Fruit fly (Drosophila melanogaster) whole organism, embryonic: Measurements from ENCODE around the gene Ms.

ENCODE experiments used
- CG10366 ChIP-seq: fragments of 200-800 bp; sonication (Bioruptor generic); IDR thresholded peaks from 2 replicates; pipeline ENCODE4 v1.3.6; 2022; ENCODE audit warnings: missing biosample characterization, missing genetic modification characterization
- CG11093 ChIP-seq: fragments of 200-800 bp; sonication (Bioruptor generic); IDR thresholded peaks from 3 replicates; pipeline ENCODE4 v1.3.6; 2022; ENCODE audit warnings: missing biosample characterization, missing genetic modification characterization
- CG13296 ChIP-seq: fragments of 200-800 bp; sonication (Bioruptor generic); optimal IDR thresholded peaks from 3 replicates; lab custom pipeline; 2018; ENCODE audit warnings: missing biosample characterization, mild to moderate bottlenecking, missing genetic modification characterization
- CG14050 ChIP-seq: fragments of 200-800 bp; sonication (Bioruptor generic); IDR thresholded peaks from 3 replicates; pipeline ENCODE4 v1.3.6; 2022; ENCODE audit warnings: missing biosample characterization, missing genetic modification characterization
- CG14667 ChIP-seq: fragments of 200-800 bp; sonication (Bioruptor generic); IDR thresholded peaks from 2 replicates; pipeline ENCODE4 v1.3.6; 2022; ENCODE audit warnings: missing biosample characterization, missing genetic modification characterization
- CG16815 ChIP-seq: fragments of 200-800 bp; sonication (Bioruptor generic); optimal IDR thresholded peaks from 3 replicates; lab custom pipeline; 2017; ENCODE audit warnings: missing biosample characterization, mild to moderate bottlenecking, missing genetic modification characterization
- CG30431 ChIP-seq: fragments of 200-800 bp; sonication (Bioruptor generic); optimal IDR thresholded peaks from 2 replicates; lab custom pipeline; 2017; ENCODE audit warnings: missing biosample characterization, missing genetic modification characterization
- CG31365 ChIP-seq: fragments of 200-800 bp; sonication (Bioruptor generic); optimal IDR thresholded peaks from 2 replicates; lab custom pipeline; 2018; ENCODE audit warnings: missing biosample characterization, mild to moderate bottlenecking, missing genetic modification characterization
- CG34224 ChIP-seq: fragments of 200-800 bp; sonication (Bioruptor generic); IDR thresholded peaks from 3 replicates; pipeline ENCODE4 v1.3.6; 2022; ENCODE audit warnings: missing biosample characterization, missing genetic modification characterization; ENCODE audit not compliant: partially characterized antibody
- CG34376 ChIP-seq: fragments of 200-800 bp; sonication (Bioruptor generic); optimal IDR thresholded peaks from 2 replicates; lab custom pipeline; 2018; ENCODE audit warnings: missing biosample characterization, mild to moderate bottlenecking, missing genetic modification characterization
- CG3847 ChIP-seq: fragments of 200-800 bp; sonication (Bioruptor generic); IDR thresholded peaks from 2 replicates; pipeline ENCODE4 v1.3.6; 2022; ENCODE audit warnings: missing biosample characterization, missing genetic modification characterization
- CG4360 ChIP-seq: fragments of 200-800 bp; sonication (Bioruptor generic); IDR thresholded peaks from 2 replicates; pipeline ENCODE4 v1.3.6; 2022; ENCODE audit warnings: missing biosample characterization, missing genetic modification characterization
- CG4617 ChIP-seq: fragments of 200-800 bp; sonication (Bioruptor generic); optimal IDR thresholded peaks from 3 replicates; lab custom pipeline; 2016; ENCODE audit warnings: missing biosample characterization, missing genetic modification characterization, borderline replicate concordance
- CG5245 ChIP-seq: fragments of 200-800 bp; sonication (Bioruptor generic); optimal IDR thresholded peaks from 3 replicates; lab custom pipeline; 2016; ENCODE audit warnings: missing biosample characterization, missing genetic modification characterization
- CG6765 ChIP-seq: fragments of 200-800 bp; sonication (Bioruptor generic); optimal IDR thresholded peaks from 3 replicates; lab custom pipeline; 2017; ENCODE audit warnings: missing biosample characterization, mild to moderate bottlenecking, missing genetic modification characterization
- CG8765 ChIP-seq: fragments of 200-800 bp; sonication (Bioruptor generic); IDR thresholded peaks from 2 replicates; pipeline ENCODE4 v1.3.6; 2022; ENCODE audit warnings: missing biosample characterization, missing genetic modification characterization
- CG8924 ChIP-seq: fragments of 200-800 bp; optimal IDR thresholded peaks from 3 replicates; lab custom pipeline; 2019; ENCODE audit warnings: missing biosample characterization, mild to moderate bottlenecking, missing genetic modification characterization, moderate library complexity
- CG9215 ChIP-seq: fragments of 200-800 bp; sonication (Bioruptor generic); IDR thresholded peaks from 2 replicates; pipeline ENCODE4 v1.3.6; 2022; ENCODE audit warnings: missing biosample characterization, missing genetic modification characterization
- Chrac-16 ChIP-seq: fragments of 200-800 bp; sonication (Bioruptor generic); optimal IDR thresholded peaks from 3 replicates; lab custom pipeline; 2016; ENCODE audit warnings: missing biosample characterization, missing genetic modification characterization
- CrebB ChIP-seq: fragments of 200-800 bp; sonication (Bioruptor generic); optimal IDR thresholded peaks from 3 replicates; lab custom pipeline; 2018; ENCODE audit warnings: missing biosample characterization, mild to moderate bottlenecking, missing genetic modification characterization
- Dek ChIP-seq: fragments of 200-800 bp; sonication (Bioruptor generic); optimal IDR thresholded peaks from 3 replicates; lab custom pipeline; 2019; ENCODE audit warnings: missing biosample characterization, mild to moderate bottlenecking, missing genetic modification characterization, moderate library complexity
- Dref ChIP-seq: fragments of 200-800 bp; sonication (Bioruptor generic); IDR thresholded peaks from 2 replicates; pipeline ENCODE4 v1.3.6; 2022; ENCODE audit warnings: missing biosample characterization, missing genetic modification characterization
- E2f2 ChIP-seq: fragments of 200-800 bp; sonication (Bioruptor generic); IDR thresholded peaks from 2 replicates; pipeline ENCODE4 v1.3.6; 2022; ENCODE audit warnings: missing biosample characterization, missing genetic modification characterization
- Fer3 ChIP-seq: fragments of 200-800 bp; sonication (Bioruptor generic); optimal IDR thresholded peaks from 2 replicates; lab custom pipeline; 2018; ENCODE audit warnings: missing biosample characterization, mild to moderate bottlenecking, missing genetic modification characterization, moderate library complexity
- Gsc ChIP-seq: fragments of 200-800 bp; sonication (Bioruptor generic); IDR thresholded peaks from 2 replicates; pipeline ENCODE4 v1.3.6; 2022; ENCODE audit warnings: missing biosample characterization, missing genetic modification characterization
- MBD-R2 ChIP-seq: fragments of 200-800 bp; sonication (Bioruptor generic); IDR thresholded peaks from 2 replicates; pipeline ENCODE4 v1.3.6; 2022; ENCODE audit warnings: missing biosample characterization, missing genetic modification characterization
- Myb ChIP-seq: fragments of 200-800 bp; sonication (Bioruptor generic); optimal IDR thresholded peaks from 2 replicates; lab custom pipeline; 2016; ENCODE audit warnings: missing biosample characterization, missing genetic modification characterization
- NC2β ChIP-seq: fragments of 200-800 bp; sonication (Bioruptor generic); optimal IDR thresholded peaks from 2 replicates; lab custom pipeline; 2016; ENCODE audit warnings: missing biosample characterization, missing genetic modification characterization
- Nf-YB ChIP-seq: fragments of 200-800 bp; sonication (Bioruptor generic); optimal IDR thresholded peaks from 3 replicates; lab custom pipeline; 2019; ENCODE audit warnings: missing biosample characterization, mild to moderate bottlenecking, missing genetic modification characterization, moderate library complexity
- Sox102F ChIP-seq: fragments of 200-800 bp; sonication (Bioruptor generic); optimal IDR thresholded peaks from 2 replicates; lab custom pipeline; 2018; ENCODE audit warnings: missing biosample characterization, mild to moderate bottlenecking, missing genetic modification characterization, moderate library complexity
- Spps ChIP-seq: fragments of 200-800 bp; sonication (Bioruptor generic); optimal IDR thresholded peaks from 2 replicates; lab custom pipeline; 2018; ENCODE audit warnings: missing biosample characterization, mild to moderate bottlenecking, missing genetic modification characterization
- az2 ChIP-seq: fragments of 200-800 bp; sonication (Bioruptor generic); optimal IDR thresholded peaks from 3 replicates; lab custom pipeline; 2016; ENCODE audit warnings: missing biosample characterization, missing genetic modification characterization
- crc ChIP-seq: fragments of 200-800 bp; sonication (Bioruptor generic); optimal IDR thresholded peaks from 2 replicates; lab custom pipeline; 2016; ENCODE audit warnings: missing biosample characterization, missing genetic modification characterization
- da ChIP-seq: fragments of 200-800 bp; sonication (Bioruptor generic); optimal IDR thresholded peaks from 2 replicates; lab custom pipeline; 2016; ENCODE audit warnings: missing biosample characterization, missing genetic modification characterization
- ewg ChIP-seq: fragments of 200-800 bp; sonication (Bioruptor generic); optimal IDR thresholded peaks from 3 replicates; lab custom pipeline; 2017; ENCODE audit warnings: mild to moderate bottlenecking, missing biosample characterization, missing genetic modification reagents, missing genetic modification characterization
- fru ChIP-seq: fragments of >200 bp; optimal IDR thresholded peaks from 2 replicates; lab custom pipeline; 2017
- gt ChIP-seq: fragments of 200-800 bp; sonication (Bioruptor generic); IDR thresholded peaks from 2 replicates; pipeline ENCODE4 v1.3.6; 2022; ENCODE audit warnings: missing biosample characterization, missing genetic modification characterization
- lilli ChIP-seq: fragments of 200-800 bp; sonication (Bioruptor generic); optimal IDR thresholded peaks from 3 replicates; lab custom pipeline; 2016; ENCODE audit warnings: missing biosample characterization, missing genetic modification characterization
- lov ChIP-seq, 2 experiments: fragments of 200-800 bp in 1 of 2; fragments of >200 bp in 1 of 2; sonication (Bioruptor generic) in 1 of 2; IDR thresholded peaks in 1 of 2; optimal IDR thresholded peaks in 1 of 2; 2 replicates in 1 of 2; 3 replicates in 1 of 2; pipeline versions ENCODE4 v1.3.6 to Lab custom; 2017 to 2022; ENCODE audit warnings: missing biosample characterization in 1 of 2, missing genetic modification characterization in 1 of 2
- oc ChIP-seq: fragments of 200-800 bp; sonication (Bioruptor generic); optimal IDR thresholded peaks from 2 replicates; lab custom pipeline; 2018; ENCODE audit warnings: missing biosample characterization, mild to moderate bottlenecking, missing genetic modification characterization, moderate library complexity
- pan ChIP-seq, 4 experiments: fragments of >200 bp in 3 of 4; fragments of 200-800 bp in 1 of 4; sonication (Bioruptor generic) in 1 of 4; optimal IDR thresholded peaks in 3 of 4; IDR thresholded peaks in 1 of 4; 2 replicates each; pipeline versions ENCODE4 v1.3.6 to Lab custom; 2017 to 2022; ENCODE audit warnings: missing biosample characterization in 2 of 4, missing genetic modification characterization in 2 of 4, mixed read lengths in 1 of 4
- pb ChIP-seq: fragments of 200-800 bp; sonication (Bioruptor generic); optimal IDR thresholded peaks from 3 replicates; lab custom pipeline; 2016; ENCODE audit warnings: missing biosample characterization, missing genetic modification characterization
- pita ChIP-seq: fragments of 200-800 bp; sonication (Bioruptor generic); optimal IDR thresholded peaks from 2 replicates; lab custom pipeline; 2017; ENCODE audit warnings: missing biosample characterization, mild to moderate bottlenecking, missing genetic modification characterization
- pum ChIP-seq: fragments of 200-800 bp; sonication (Bioruptor generic); optimal IDR thresholded peaks from 2 replicates; lab custom pipeline; 2016; ENCODE audit warnings: missing biosample characterization, missing genetic modification characterization
- run ChIP-seq: fragments of 200-800 bp; sonication (Bioruptor generic); optimal IDR thresholded peaks from 3 replicates; lab custom pipeline; 2018; ENCODE audit warnings: missing biosample characterization, mild to moderate bottlenecking, missing genetic modification characterization
- sens ChIP-seq: fragments of 200-800 bp; sonication (Bioruptor generic); peaks from one replicate; lab custom pipeline; 2016; ENCODE audit warnings: missing biosample characterization, missing genetic modification characterization
- sens-2 ChIP-seq: fragments of 200-800 bp; sonication (Bioruptor generic); IDR thresholded peaks from 2 replicates; pipeline ENCODE4 v1.3.6; 2022; ENCODE audit warnings: missing biosample characterization, missing genetic modification characterization
- shn ChIP-seq: fragments of 200-800 bp; sonication (Bioruptor generic); optimal IDR thresholded peaks from 3 replicates; lab custom pipeline; 2016; ENCODE audit warnings: missing biosample characterization, missing genetic modification characterization
- sisA ChIP-seq: fragments of 200-800 bp; sonication (Bioruptor generic); IDR thresholded peaks from 2 replicates; pipeline ENCODE4 v1.3.6; 2022; ENCODE audit warnings: missing biosample characterization, missing genetic modification characterization
- stwl ChIP-seq: fragments of 200-800 bp; sonication (Bioruptor generic); optimal IDR thresholded peaks from 3 replicates; lab custom pipeline; 2018; ENCODE audit warnings: missing biosample characterization, mild to moderate bottlenecking, missing genetic modification characterization, moderate library complexity
- ttk ChIP-seq: fragments of 200-800 bp; sonication (Bioruptor generic); IDR thresholded peaks from 2 replicates; pipeline ENCODE4 v2.1.2; 2022; ENCODE audit warnings: missing biosample characterization, missing genetic modification characterization
- zen2 ChIP-seq: fragments of 200-800 bp; sonication (Bioruptor generic); IDR thresholded peaks from 3 replicates; pipeline ENCODE4 v1.3.6; 2022; ENCODE audit warnings: missing biosample characterization, missing genetic modification characterization; ENCODE audit not compliant: partially characterized antibody

The Ms gene

dm6 chr3R:24359957-24360356 lies 18.6 kb downstream of the Ms start, which contains the start of gene CG18528 (continued):
- TF ChIP-seq CG34224 = no peak
- TF ChIP-seq CG34376 (GFP tag; lab: Kevin White, UChicago) = no peak
- no peak for TF ChIP-seq CG10366 (GFP tag; lab: Robert Waterston, UW)
- TF ChIP-seq Spps = no peak
- TF ChIP-seq CG3847 (GFP tag; lab: Robert Waterston, UW) = no peak
- no peak for TF ChIP-seq pan (optimal IDR thresholded peaks at IDR 0.05; lab: Kevin White, UChicago)
- no peak for TF ChIP-seq pan (GFP tag; optimal IDR thresholded peaks at IDR 0.05 in 1 of 2, IDR thresholded peaks at IDR 0.05 in 1 of 2)
- peak; percentile 73 for TF ChIP-seq sens (GFP tag; lab: Kevin White, UChicago)
- no peak for TF ChIP-seq lov (optimal IDR thresholded peaks at IDR 0.05; lab: Kevin White, UChicago)
- no peak for TF ChIP-seq lov (GFP tag; IDR thresholded peaks at IDR 0.05; lab: Robert Waterston, UW)
- TF ChIP-seq CG14050 (GFP tag; lab: Robert Waterston, UW) = no peak
- no peak for TF ChIP-seq run (tag; lab: Kevin White, UChicago)
- TF ChIP-seq CG16815 (GFP tag; lab: Kevin White, UChicago) = no peak
- no peak for TF ChIP-seq CG5245
- TF ChIP-seq CG6765 (GFP tag; lab: Kevin White, UChicago) = no peak
- no peak for TF ChIP-seq Nf-YB (GFP tag; lab: Kevin White, UChicago)
- no peak for TF ChIP-seq CG9215 (GFP tag; lab: Robert Waterston, UW)
- TF ChIP-seq CG31365 (tag; lab: Kevin White, UChicago) = no peak
- TF ChIP-seq ewg (GFP tag; lab: Kevin White, UChicago) = no peak
- no peak for TF ChIP-seq oc (tag; lab: Kevin White, UChicago)
- TF ChIP-seq CG30431 (GFP tag; lab: Kevin White, UChicago) = no peak
- TF ChIP-seq ttk = no peak
- TF ChIP-seq sens-2 = no peak
- TF ChIP-seq Fer3 = no peak
- no peak for TF ChIP-seq lilli (GFP tag; lab: Kevin White, UChicago)
- TF ChIP-seq CrebB (tag; lab: Kevin White, UChicago) = no peak
- no peak for TF ChIP-seq CG13296 (GFP tag; lab: Kevin White, UChicago)
- no peak for TF ChIP-seq fru (lab: Kevin White, UChicago)
- TF ChIP-seq Dek (tag; lab: Kevin White, UChicago) = no peak
- no peak for TF ChIP-seq gt (GFP tag; lab: Robert Waterston, UW)
- no peak for TF ChIP-seq crc (GFP tag; lab: Kevin White, UChicago)
- no peak for TF ChIP-seq NC2β (GFP tag; lab: Kevin White, UChicago)
- no peak for TF ChIP-seq zen2 (GFP tag; lab: Robert Waterston, UW)
- peak; percentile 24 for TF ChIP-seq CG8924
- TF ChIP-seq Myb (GFP tag; lab: Kevin White, UChicago) = peak; percentile 97
- TF ChIP-seq Sox102F (GFP tag; lab: Kevin White, UChicago) = no peak
- TF ChIP-seq CG14667 (GFP tag; lab: Robert Waterston, UW) = no peak
- TF ChIP-seq Gsc (GFP tag; lab: Robert Waterston, UW) = no peak
- 0 out of 2 replicates have a peak, but pooled peaks have one; percentile 33 for TF ChIP-seq Dref (GFP tag; lab: Robert Waterston, UW)
- peak; percentile 12; the same call in 1 of the 2 replicates for TF ChIP-seq CG4360
- no peak for TF ChIP-seq az2 (GFP tag; lab: Kevin White, UChicago)
- TF ChIP-seq stwl (tag; lab: Kevin White, UChicago) = peak; percentile 73
- TF ChIP-seq CG8765 (GFP tag; lab: Robert Waterston, UW) = no peak
- TF ChIP-seq E2f2 = peak; percentile 68
- TF ChIP-seq pum (GFP tag; lab: Kevin White, UChicago) = no peak
- peak; percentile 80 for TF ChIP-seq MBD-R2 (GFP tag; lab: Robert Waterston, UW)
- peak; percentile 15 for TF ChIP-seq CG4617
- TF ChIP-seq pita (GFP tag; lab: Kevin White, UChicago) = peak; percentile 87
- TF ChIP-seq shn (GFP tag; lab: Kevin White, UChicago) = no peak
- no peak for TF ChIP-seq sisA (GFP tag; lab: Robert Waterston, UW)
- no peak for TF ChIP-seq pb
- TF ChIP-seq Chrac-16 (GFP tag; lab: Kevin White, UChicago) = no peak
- TF ChIP-seq CG11093 = no peak
- no peak for TF ChIP-seq da (GFP tag; lab: Kevin White, UChicago)
